Fruit fly (Drosophila melanogaster) whole organism, pupa: ENCODE results near the gene Pldn.

Experiments
- CG10348 ChIP-seq: fragments of 200-800 bp; sonication (Bioruptor generic); IDR thresholded peaks from 2 replicates; pipeline ENCODE4 v1.3.6; 2022; ENCODE audit warnings: missing biosample characterization, missing genetic modification characterization
- CG13204 ChIP-seq: fragments of 200-800 bp; sonication (Bioruptor generic); optimal IDR thresholded peaks from 2 replicates; lab custom pipeline; 2018; ENCODE audit warnings: missing biosample characterization, mild to moderate bottlenecking, missing genetic modification characterization, moderate library complexity
- CG14655 ChIP-seq: fragments of 200-800 bp; sonication (Bioruptor generic); optimal IDR thresholded peaks from 3 replicates; lab custom pipeline; 2017; ENCODE audit warnings: mild to moderate bottlenecking, missing biosample characterization, missing genetic modification reagents, missing genetic modification characterization
- CG15710 ChIP-seq: fragments of 200-800 bp; sonication (Bioruptor generic); optimal IDR thresholded peaks from 2 replicates; lab custom pipeline; 2018; ENCODE audit warnings: missing biosample characterization, mild to moderate bottlenecking, missing genetic modification characterization, moderate library complexity
- CG17806 ChIP-seq: fragments of 200-800 bp; sonication (Bioruptor generic); optimal IDR thresholded peaks from 2 replicates; lab custom pipeline; 2018; ENCODE audit warnings: missing biosample characterization, mild to moderate bottlenecking, missing genetic modification characterization, moderate library complexity
- CG32121 ChIP-seq: fragments of 200-800 bp; sonication (Bioruptor generic); IDR thresholded peaks from 2 replicates; pipeline ENCODE4 v1.3.6; 2022; ENCODE audit warnings: missing biosample characterization, missing genetic modification characterization
- CG34367 ChIP-seq: fragments of 200-800 bp; sonication (Bioruptor generic); optimal IDR thresholded peaks from 2 replicates; lab custom pipeline; 2018; ENCODE audit warnings: missing biosample characterization, mild to moderate bottlenecking, missing genetic modification characterization
- CG4496 ChIP-seq: fragments of 200-800 bp; sonication (Bioruptor generic); IDR thresholded peaks from 3 replicates; pipeline ENCODE4 v1.3.6; 2022; ENCODE audit warnings: missing biosample characterization, missing genetic modification characterization
- CG8159 ChIP-seq: fragments of 200-800 bp; sonication (Bioruptor generic); optimal IDR thresholded peaks from 3 replicates; lab custom pipeline; 2018; ENCODE audit warnings: missing biosample characterization, mild to moderate bottlenecking, missing genetic modification characterization, moderate library complexity
- CG8301 ChIP-seq: fragments of 200-800 bp; sonication (Bioruptor generic); optimal IDR thresholded peaks from 2 replicates; lab custom pipeline; 2018; ENCODE audit warnings: missing biosample characterization, mild to moderate bottlenecking, missing genetic modification characterization
- EcR ChIP-seq: fragments of 200-800 bp; sonication (Bioruptor generic); optimal IDR thresholded peaks from 3 replicates; lab custom pipeline; 2019; ENCODE audit warnings: missing biosample characterization, missing genetic modification characterization, mild to moderate bottlenecking, moderate library complexity, missing genetic modification reagents
- Pif1A ChIP-seq: fragments of 200-800 bp; sonication (Bioruptor generic); optimal IDR thresholded peaks from 3 replicates; lab custom pipeline; 2016; ENCODE audit warnings: missing biosample characterization, missing genetic modification characterization
- Snoo ChIP-seq: fragments of 200-800 bp; sonication (Bioruptor generic); optimal IDR thresholded peaks from 3 replicates; lab custom pipeline; 2017; ENCODE audit warnings: missing biosample characterization, mild to moderate bottlenecking, missing genetic modification characterization, inconsistent platforms

DNA sequence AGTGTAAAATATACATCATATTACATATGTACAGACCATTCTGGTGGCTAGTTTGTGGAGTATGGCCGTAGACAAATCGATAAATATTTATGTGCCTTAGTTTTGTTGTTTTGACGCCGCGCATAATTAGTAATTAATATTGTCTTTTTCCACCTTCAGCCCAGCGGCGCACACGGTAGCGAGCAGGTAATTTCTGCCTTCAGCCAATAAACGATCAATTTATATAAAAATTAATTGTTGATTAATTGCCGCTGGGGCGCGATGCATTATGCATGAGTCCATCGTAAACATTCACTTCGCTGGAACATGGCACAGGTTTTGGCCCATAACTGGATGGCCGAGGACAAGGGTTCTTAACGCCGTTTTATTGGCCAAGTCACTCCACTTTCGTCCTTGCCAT, 26.1 kb upstream of the Pldn start:
- TF ChIP-seq EcR (GFP tag; lab: Kevin White, UChicago) (no peak), CG32121 (no peak), CG8301 (tag; lab: Kevin White, UChicago) (no peak), CG15710 (tag; lab: Kevin White, UChicago) (no peak), Snoo (no peak), CG4496 (GFP tag; lab: Robert Waterston, UW) (no peak), CG14655 (GFP tag; lab: Kevin White, UChicago) (no peak), Pif1A (GFP tag; lab: Kevin White, UChicago) (no peak), CG17806 (tag; lab: Kevin White, UChicago) (no peak), CG8159 (no peak), CG34367 (tag; lab: Kevin White, UChicago) (no peak), CG13204 (GFP tag; lab: Kevin White, UChicago) (no peak), CG10348 (GFP tag; lab: Robert Waterston, UW) (no peak)
